Worm (Caenorhabditis elegans): ENCODE measurements around the gene ubl-1.
A peak's percentile ranks its signal among the peaks of the same experiment; 100 is the strongest.

The ubl-1 gene

DNA sequence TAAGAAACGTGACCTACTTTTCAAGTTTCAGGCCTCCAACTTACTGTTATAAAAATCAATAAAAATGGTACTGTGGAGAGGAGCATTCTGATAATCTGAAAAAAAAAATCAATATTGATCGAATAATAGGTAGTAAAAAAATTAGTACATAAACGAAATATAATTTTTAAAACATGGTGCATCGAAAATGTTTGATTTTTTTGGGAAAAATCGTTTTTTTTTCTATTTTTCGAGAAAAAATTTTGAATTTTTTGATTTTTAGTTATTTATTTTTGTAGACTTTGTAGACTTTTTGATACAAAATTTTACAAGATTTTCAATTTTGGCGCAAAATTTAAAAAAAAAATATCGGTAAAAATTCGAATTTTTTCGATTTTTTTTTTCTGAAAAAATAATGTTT is 21.1 kb upstream of the ubl-1 start, which contains the start of gene cutl-25:
Gene cutl-25, minus strand, starts transcription at position 101 of the 400 bp plus-strand sequence.
- TF ChIP-seq gmeb-1 (tag; optimal IDR thresholded peaks at IDR 0.05) (no peak), nhr-21 (tag; optimal IDR thresholded peaks at IDR 0.05) (no peak), snpc-4 (tag; optimal IDR thresholded peaks at IDR 0.05) (no peak)

DNA sequence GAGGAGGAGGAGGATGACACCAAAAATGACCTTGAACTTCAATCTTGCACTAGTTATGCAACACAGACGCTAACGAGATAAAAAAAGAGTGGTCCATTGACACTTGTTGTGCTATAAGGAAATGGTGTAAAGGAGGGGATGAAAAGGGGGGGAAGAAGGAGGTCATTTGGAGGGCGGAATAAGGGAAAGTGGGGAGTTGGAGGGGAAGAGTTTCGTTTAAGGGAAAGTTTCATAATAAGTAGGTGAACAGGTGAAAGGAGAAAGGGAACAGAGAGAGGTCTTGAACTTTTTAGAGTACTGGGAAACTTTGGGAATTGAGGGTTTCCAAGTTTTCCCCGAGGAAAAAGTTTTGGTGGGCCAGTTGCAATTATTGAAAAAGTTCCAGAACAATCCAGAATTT is 20.2 kb upstream of the ubl-1 start:
- TF ChIP-seq alr-1 (tag; optimal IDR thresholded peaks at IDR 0.05) (no peak), blmp-1 (tag; optimal IDR thresholded peaks at IDR 0.05; ENCODE audit: insufficient read depth) (peak; percentile 60)

DNA sequence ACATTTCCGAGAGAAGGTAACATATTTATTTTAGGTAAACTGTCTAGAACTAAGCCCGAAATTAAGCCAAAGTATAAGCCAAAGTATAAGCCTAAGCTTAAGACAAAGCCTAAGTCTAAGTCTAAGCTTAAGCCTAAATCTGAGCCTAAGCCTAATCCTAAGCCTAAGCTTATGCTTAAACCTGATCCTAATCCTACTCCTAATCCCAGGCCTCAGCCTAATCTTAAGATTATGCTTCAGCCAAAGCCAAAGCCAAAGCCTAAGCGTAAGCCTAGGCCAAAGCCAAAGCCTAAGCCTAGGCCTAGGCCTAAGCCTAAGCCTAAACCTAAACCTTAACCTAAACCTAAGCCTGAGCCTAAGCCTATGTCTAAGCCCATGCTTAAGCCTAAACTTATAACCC is 12.2 kb upstream of the ubl-1 start:
- no peak for TF ChIP-seq gmeb-1 (tag; optimal IDR thresholded peaks at IDR 0.05)
- no peak for TF ChIP-seq aly-2 (tag; optimal IDR thresholded peaks at IDR 0.05)
- TF ChIP-seq R02D3.7 (tag; optimal IDR thresholded peaks at IDR 0.05), result no peak
- TF ChIP-seq snpc-4 (tag; optimal IDR thresholded peaks at IDR 0.05), result no peak
- no peak for TF ChIP-seq ZK546.5 (tag; optimal IDR thresholded peaks at IDR 0.05)
- no peak for TF ChIP-seq ztf-11 (tag; optimal IDR thresholded peaks at IDR 0.05)
- no peak for TF ChIP-seq blmp-1 (tag; optimal IDR thresholded peaks at IDR 0.05; ENCODE audit: insufficient read depth)
- TF ChIP-seq nhr-10 (tag; optimal IDR thresholded peaks at IDR 0.05), result no peak
- TF ChIP-seq dmd-4 (tag; optimal IDR thresholded peaks at IDR 0.05), result no peak
- no peak for TF ChIP-seq nhr-23 (tag; optimal IDR thresholded peaks at IDR 0.05)
- TF ChIP-seq nhr-6 (tag; optimal IDR thresholded peaks at IDR 0.05), result no peak
- TF ChIP-seq crh-2 (tag; optimal IDR thresholded peaks at IDR 0.05), result no peak
- no peak for TF ChIP-seq lsy-2 (tag; optimal IDR thresholded peaks at IDR 0.05)
- no peak for TF ChIP-seq unc-39 (tag; optimal IDR thresholded peaks at IDR 0.05)
- no peak for TF ChIP-seq ztf-1 (GFP tag; conservative IDR thresholded peaks at IDR 0.05)
- no peak for TF ChIP-seq lin-39 (tag; optimal IDR thresholded peaks at IDR 0.05)
- no peak for TF ChIP-seq nhr-129 (tag; optimal IDR thresholded peaks at IDR 0.05)
- TF ChIP-seq sem-4 (tag; optimal IDR thresholded peaks at IDR 0.05), result no peak
- no peak for TF ChIP-seq Y55F3AM.14 (GFP tag; optimal IDR thresholded peaks at IDR 0.05)
- TF ChIP-seq peb-1 (tag; optimal IDR thresholded peaks at IDR 0.05), result no peak

- TF ChIP-seq zag-1 (tag; optimal IDR thresholded peaks at IDR 0.05) (no peak), mdl-1 (tag; optimal IDR thresholded peaks at IDR 0.05) (no peak), nhr-12 (tag; optimal IDR thresholded peaks at IDR 0.05) (no peak), alr-1 (tag; optimal IDR thresholded peaks at IDR 0.05) (no peak), nhr-21 (tag; optimal IDR thresholded peaks at IDR 0.05) (no peak), nhr-25 (tag; optimal IDR thresholded peaks at IDR 0.05) (no peak)
Observed at ce11 chrIII:3060262-3060661, 7.8 kb upstream of the ubl-1 start, which contains the start of gene fipr-29. TSS of gene fipr-29 (minus strand) at chrIII:3060362.

DNA sequence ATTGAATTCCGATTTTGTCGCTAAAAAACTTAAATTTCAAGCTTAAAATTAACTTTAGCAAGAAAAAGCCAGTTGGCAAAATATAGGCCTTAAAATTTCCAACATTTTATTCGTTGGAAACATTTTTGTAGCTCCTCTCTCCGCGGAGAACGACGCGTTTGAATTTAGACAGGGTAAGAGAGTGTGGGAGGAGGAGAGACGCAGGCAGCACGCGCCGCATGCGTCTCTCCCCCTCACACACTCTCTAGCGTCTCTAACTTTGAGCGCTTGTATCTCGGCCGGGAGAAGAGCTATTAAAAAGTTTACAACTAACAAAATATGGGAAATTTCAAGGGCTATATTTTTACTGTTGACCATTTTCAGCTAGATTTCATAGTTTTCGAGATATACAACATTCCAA is 6.8 kb upstream of the ubl-1 start:
- TF ChIP-seq egl-27 (tag; optimal IDR thresholded peaks at IDR 0.05) (no peak), lin-13 (GFP tag; optimal IDR thresholded peaks at IDR 0.05) (no peak), nhr-23 (tag; optimal IDR thresholded peaks at IDR 0.05) (no peak), F13H6.1 (tag; optimal IDR thresholded peaks at IDR 0.05) (no peak), peb-1 (tag; optimal IDR thresholded peaks at IDR 0.05) (no peak), unc-62 (GFP tag; optimal IDR thresholded peaks at IDR 0.05) (no peak), nhr-129 (tag; optimal IDR thresholded peaks at IDR 0.05) (no peak), alr-1 (tag; optimal IDR thresholded peaks at IDR 0.05) (no peak), blmp-1 (tag; optimal IDR thresholded peaks at IDR 0.05; ENCODE audit: insufficient read depth) (no peak), crh-2 (tag; optimal IDR thresholded peaks at IDR 0.05) (no peak), ceh-82 (tag; optimal IDR thresholded peaks at IDR 0.05) (no peak), fos-1 (tag; optimal IDR thresholded peaks at IDR 0.05) (no peak), aly-2 (tag; optimal IDR thresholded peaks at IDR 0.05) (no peak), dmd-4 (tag; optimal IDR thresholded peaks at IDR 0.05) (no peak)

DNA sequence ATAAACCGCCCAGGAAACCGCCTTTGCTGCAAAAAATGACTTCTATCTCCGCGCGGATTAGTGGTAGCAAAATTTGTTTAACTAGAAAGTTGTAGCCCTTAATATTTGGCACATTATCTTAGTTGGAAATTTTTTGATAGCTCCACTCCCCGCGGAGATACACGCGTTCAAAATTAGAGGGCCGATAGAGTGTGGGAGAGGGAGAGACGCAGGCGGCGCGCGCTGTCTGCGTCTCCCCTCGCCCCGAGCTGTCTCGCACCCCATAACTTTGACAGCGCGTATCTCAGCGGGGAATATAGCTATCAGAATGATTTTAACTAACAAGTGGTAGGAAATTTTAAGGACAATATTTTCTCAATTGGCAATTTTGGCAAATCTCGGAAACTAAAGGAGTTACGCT is 5.0 kb upstream of the ubl-1 start:
- no peak for TF ChIP-seq nhr-10 (tag; optimal IDR thresholded peaks at IDR 0.05)
- TF ChIP-seq fos-1 (tag; optimal IDR thresholded peaks at IDR 0.05), result no peak
- no peak for TF ChIP-seq mab-5 (tag; optimal IDR thresholded peaks at IDR 0.05)
- TF ChIP-seq ceh-16 (tag; optimal IDR thresholded peaks at IDR 0.05), result no peak
